Fruit fly (Drosophila melanogaster) whole organism, embryonic: ENCODE data around the gene Ir67b.

ENCODE experiments used
- CG10321 ChIP-seq: fragments of 200-800 bp; sonication (Bioruptor generic); IDR thresholded peaks from 2 replicates; pipeline ENCODE4 v1.3.6; 2022; ENCODE audit warnings: missing biosample characterization, missing genetic modification characterization
- CG10565 ChIP-seq: fragments of 200-800 bp; sonication (Bioruptor generic); optimal IDR thresholded peaks from 3 replicates; lab custom pipeline; 2016; ENCODE audit warnings: missing biosample characterization, mild to moderate bottlenecking, missing genetic modification characterization
- CG11085 ChIP-seq: fragments of 200-800 bp; sonication (Bioruptor generic); IDR thresholded peaks from 2 replicates; pipeline ENCODE4 v1.3.6; 2022; ENCODE audit warnings: missing biosample characterization, missing genetic modification characterization
- CG11247 ChIP-seq: fragments of 200-800 bp; sonication (Bioruptor generic); IDR thresholded peaks from 2 replicates; pipeline ENCODE4 v1.3.6; 2022; ENCODE audit warnings: missing biosample characterization, missing genetic modification characterization
- CG11504 ChIP-seq: fragments of 200-800 bp; sonication (Bioruptor generic); optimal IDR thresholded peaks from 3 replicates; lab custom pipeline; 2019; ENCODE audit warnings: missing biosample characterization, mild to moderate bottlenecking, missing genetic modification characterization, moderate library complexity
- CG12071 ChIP-seq: fragments of 200-800 bp; sonication (Bioruptor generic); optimal IDR thresholded peaks from 3 replicates; lab custom pipeline; 2018; ENCODE audit warnings: missing biosample characterization, mild to moderate bottlenecking, missing genetic modification characterization
- CG12744 ChIP-seq: fragments of 200-800 bp; sonication (Bioruptor generic); optimal IDR thresholded peaks from 2 replicates; lab custom pipeline; 2016; ENCODE audit warnings: missing biosample characterization, missing genetic modification characterization
- CG13424 ChIP-seq: fragments of 200-800 bp; sonication (Bioruptor generic); optimal IDR thresholded peaks from 2 replicates; lab custom pipeline; 2019; ENCODE audit warnings: missing biosample characterization, mild to moderate bottlenecking, missing genetic modification characterization, moderate library complexity
- CG13775 ChIP-seq: fragments of 200-800 bp; sonication (Bioruptor generic); optimal IDR thresholded peaks from 3 replicates; lab custom pipeline; 2017; ENCODE audit warnings: missing biosample characterization, mild to moderate bottlenecking, missing genetic modification characterization
- CG17359 ChIP-seq: fragments of 200-800 bp; sonication (Bioruptor generic); optimal IDR thresholded peaks from 3 replicates; lab custom pipeline; 2018; ENCODE audit warnings: missing biosample characterization, mild to moderate bottlenecking, missing genetic modification characterization, moderate library complexity
- CG1792 ChIP-seq: fragments of 200-800 bp; sonication (Bioruptor generic); optimal IDR thresholded peaks from 2 replicates; lab custom pipeline; 2016; ENCODE audit warnings: missing biosample characterization, missing genetic modification characterization
- CG2202 ChIP-seq: fragments of 200-800 bp; sonication (Bioruptor generic); optimal IDR thresholded peaks from 2 replicates; lab custom pipeline; 2018; ENCODE audit warnings: missing biosample characterization, mild to moderate bottlenecking, missing genetic modification characterization
- CG34224 ChIP-seq: fragments of 200-800 bp; sonication (Bioruptor generic); IDR thresholded peaks from 3 replicates; pipeline ENCODE4 v1.3.6; 2022; ENCODE audit warnings: missing biosample characterization, missing genetic modification characterization; ENCODE audit not compliant: partially characterized antibody
- CG4730 ChIP-seq: fragments of 200-800 bp; sonication (Bioruptor generic); IDR thresholded peaks from 2 replicates; pipeline ENCODE4 v1.3.6; 2022; ENCODE audit warnings: missing biosample characterization, missing genetic modification characterization
- CG7556 ChIP-seq: fragments of 200-800 bp; sonication (Bioruptor generic); optimal IDR thresholded peaks from 2 replicates; lab custom pipeline; 2017; ENCODE audit warnings: missing biosample characterization, mild to moderate bottlenecking, missing genetic modification characterization
- CG7745 ChIP-seq: fragments of 200-800 bp; sonication (Bioruptor generic); optimal IDR thresholded peaks from 2 replicates; lab custom pipeline; 2018; ENCODE audit warnings: missing biosample characterization, mild to moderate bottlenecking, missing genetic modification characterization, moderate library complexity
- CG8290 ChIP-seq, 3 experiments: fragments of 200-800 bp; sonication (Bioruptor generic); optimal IDR thresholded peaks; 2 replicates each; lab custom pipeline; 2016 to 2019; ENCODE audit warnings: missing biosample characterization in 3 of 3, missing genetic modification characterization in 3 of 3, mild to moderate bottlenecking in 2 of 3, moderate library complexity in 1 of 3
- CG8478 ChIP-seq: fragments of >200 bp; optimal IDR thresholded peaks from 2 replicates; lab custom pipeline; 2018
- CG9727 ChIP-seq: fragments of 200-800 bp; sonication (Bioruptor generic); optimal IDR thresholded peaks from 3 replicates; lab custom pipeline; 2017; ENCODE audit warnings: missing biosample characterization, mild to moderate bottlenecking, missing genetic modification characterization
- Dbx ChIP-seq: fragments of 200-800 bp; sonication (Bioruptor generic); IDR thresholded peaks from 3 replicates; pipeline ENCODE4 v1.3.6; 2022; ENCODE audit warnings: missing biosample characterization, missing genetic modification characterization
- Elba2 ChIP-seq: fragments of 200-800 bp; sonication (Bioruptor generic); optimal IDR thresholded peaks from 3 replicates; lab custom pipeline; 2016; ENCODE audit warnings: missing biosample characterization, missing genetic modification characterization
- Ets65A ChIP-seq: fragments of 200-800 bp; sonication (Bioruptor generic); peaks from one replicate; lab custom pipeline; 2016; ENCODE audit warnings: missing biosample characterization, missing genetic modification characterization
- HmgZ ChIP-seq: fragments of 200-800 bp; sonication (Bioruptor generic); optimal IDR thresholded peaks from 2 replicates; lab custom pipeline; 2018; ENCODE audit warnings: missing biosample characterization, mild to moderate bottlenecking, missing genetic modification characterization
- Hr3 ChIP-seq: fragments of 200-800 bp; sonication (Bioruptor generic); optimal IDR thresholded peaks from 3 replicates; lab custom pipeline; 2016; ENCODE audit warnings: missing biosample characterization, missing genetic modification characterization
- Max ChIP-seq: fragments of 200-800 bp; sonication (Bioruptor generic); optimal IDR thresholded peaks from 2 replicates; lab custom pipeline; 2016; ENCODE audit warnings: missing biosample characterization, mild to moderate bottlenecking, missing genetic modification characterization
- NfI ChIP-seq: fragments of 200-800 bp; sonication (Bioruptor generic); optimal IDR thresholded peaks from 3 replicates; lab custom pipeline; 2018; ENCODE audit warnings: missing biosample characterization, mild to moderate bottlenecking, missing genetic modification characterization, moderate library complexity
- Optix ChIP-seq: fragments of 200-800 bp; sonication (Bioruptor generic); IDR thresholded peaks from 3 replicates; pipeline ENCODE4 v1.3.6; 2022; ENCODE audit warnings: missing biosample characterization, missing genetic modification characterization
- Sry-δ ChIP-seq: fragments of 200-800 bp; sonication (Bioruptor generic); optimal IDR thresholded peaks from 2 replicates; lab custom pipeline; 2016; ENCODE audit warnings: missing biosample characterization, missing genetic modification characterization
- Ssrp ChIP-seq: fragments of 200-800 bp; sonication (Bioruptor generic); optimal IDR thresholded peaks from 2 replicates; lab custom pipeline; 2018; ENCODE audit warnings: missing biosample characterization, mild to moderate bottlenecking, missing genetic modification characterization, moderate library complexity
- Trl ChIP-seq, 3 experiments: fragments of >200 bp in 2 of 3; fragments of 200-800 bp in 1 of 3; sonication (Bioruptor generic) in 1 of 3; optimal IDR thresholded peaks; 2 replicates in 1 of 3; 3 replicates in 2 of 3; lab custom pipeline; 2016 to 2017; ENCODE audit warnings: missing biosample characterization in 1 of 3, missing genetic modification characterization in 1 of 3
- bigmax ChIP-seq: fragments of 200-800 bp; sonication (Bioruptor generic); optimal IDR thresholded peaks from 2 replicates; lab custom pipeline; 2018; ENCODE audit warnings: missing biosample characterization, mild to moderate bottlenecking, missing genetic modification characterization
- danr ChIP-seq: fragments of 200-800 bp; sonication (Bioruptor generic); IDR thresholded peaks from 2 replicates; pipeline ENCODE4 v1.3.6; 2022; ENCODE audit warnings: missing biosample characterization, missing genetic modification characterization
- dm ChIP-seq: fragments of 200-800 bp; sonication (Bioruptor generic); optimal IDR thresholded peaks from 3 replicates; lab custom pipeline; 2016; ENCODE audit warnings: missing biosample characterization, missing genetic modification characterization
- eve ChIP-seq, 2 experiments: fragments of >200 bp; optimal IDR thresholded peaks; 2 replicates each; lab custom pipeline; 2017; ENCODE audit warnings: missing biosample characterization in 2 of 2, missing genetic modification characterization in 2 of 2
- eyg ChIP-seq: fragments of 200-800 bp; sonication (Bioruptor generic); optimal IDR thresholded peaks from 3 replicates; lab custom pipeline; 2016; ENCODE audit warnings: missing biosample characterization, missing genetic modification characterization
- gce ChIP-seq: fragments of 200-800 bp; sonication (Bioruptor generic); IDR thresholded peaks from 3 replicates; pipeline ENCODE4 v1.3.6; 2022; ENCODE audit warnings: missing biosample characterization, missing genetic modification characterization
- gcm2 ChIP-seq: fragments of 200-800 bp; sonication (Bioruptor generic); optimal IDR thresholded peaks from 2 replicates; lab custom pipeline; 2016; ENCODE audit warnings: missing biosample characterization, missing genetic modification characterization
- grau ChIP-seq: fragments of 200-800 bp; optimal IDR thresholded peaks from 3 replicates; lab custom pipeline; 2019; ENCODE audit warnings: missing biosample characterization, mild to moderate bottlenecking, missing genetic modification characterization, moderate library complexity
- gsb ChIP-seq: fragments of 200-800 bp; sonication (Bioruptor generic); IDR thresholded peaks from 2 replicates; pipeline ENCODE4 v1.3.6; 2022; ENCODE audit warnings: missing biosample characterization, missing genetic modification characterization
- gt ChIP-seq: fragments of 200-800 bp; sonication (Bioruptor generic); IDR thresholded peaks from 2 replicates; pipeline ENCODE4 v1.3.6; 2022; ENCODE audit warnings: missing biosample characterization, missing genetic modification characterization
- hb ChIP-seq: fragments of 200-800 bp; sonication (Bioruptor generic); IDR thresholded peaks from 3 replicates; pipeline ENCODE4 v1.3.6; 2022; ENCODE audit warnings: missing biosample characterization, missing genetic modification characterization; ENCODE audit not compliant: partially characterized antibody
- inv ChIP-seq: fragments of 200-800 bp; sonication (Bioruptor generic); IDR thresholded peaks from 2 replicates; pipeline ENCODE4 v1.3.6; 2022; ENCODE audit warnings: missing biosample characterization, missing genetic modification characterization; ENCODE audit not compliant: partially characterized antibody
- oc ChIP-seq: fragments of 200-800 bp; sonication (Bioruptor generic); optimal IDR thresholded peaks from 2 replicates; lab custom pipeline; 2018; ENCODE audit warnings: missing biosample characterization, mild to moderate bottlenecking, missing genetic modification characterization, moderate library complexity
- peb ChIP-seq: fragments of 200-800 bp; sonication (Bioruptor generic); IDR thresholded peaks from 2 replicates; pipeline ENCODE4 v1.3.6; 2022; ENCODE audit warnings: missing biosample characterization, missing genetic modification characterization
- pho ChIP-seq: fragments of 200-800 bp; sonication (Bioruptor generic); optimal IDR thresholded peaks from 2 replicates; lab custom pipeline; 2016; ENCODE audit warnings: missing biosample characterization, missing genetic modification characterization
- rib ChIP-seq: fragments of 200-800 bp; sonication (Bioruptor generic); IDR thresholded peaks from 2 replicates; pipeline ENCODE4 v1.3.6; 2022; ENCODE audit warnings: missing biosample characterization, missing genetic modification characterization
- row ChIP-seq: fragments of 200-800 bp; sonication (Bioruptor generic); IDR thresholded peaks from 3 replicates; pipeline ENCODE4 v1.3.6; 2022; ENCODE audit warnings: missing biosample characterization, missing genetic modification characterization
- seq ChIP-seq: fragments of 200-800 bp; sonication (Bioruptor generic); IDR thresholded peaks from 2 replicates; pipeline ENCODE4 v1.3.6; 2022; ENCODE audit warnings: missing biosample characterization, missing genetic modification characterization
- vnd ChIP-seq: fragments of 200-800 bp; sonication (Bioruptor generic); IDR thresholded peaks from 3 replicates; pipeline ENCODE4 v1.3.6; 2022; ENCODE audit warnings: missing biosample characterization, missing genetic modification characterization; ENCODE audit not compliant: partially characterized antibody
- vvl ChIP-seq: fragments of 200-800 bp; sonication (Bioruptor generic); IDR thresholded peaks from 2 replicates; pipeline ENCODE4 v1.3.6; 2022; ENCODE audit warnings: missing biosample characterization, missing genetic modification characterization
- zf30C ChIP-seq: fragments of 200-800 bp; sonication (Bioruptor generic); optimal IDR thresholded peaks from 3 replicates; lab custom pipeline; 2018; ENCODE audit warnings: missing biosample characterization, mild to moderate bottlenecking, missing genetic modification characterization

Ir67b gene

dm6 chr3L:10428027-10428426 is 3.8 kb downstream of the Ir67b start (continued):
- no peak for TF ChIP-seq CG11247 (GFP tag; lab: Robert Waterston, UW)
- no peak for TF ChIP-seq Sry-δ (GFP tag; lab: Kevin White, UChicago)
- no peak for TF ChIP-seq gcm2 (GFP tag; lab: Kevin White, UChicago)
- no peak for TF ChIP-seq HmgZ (tag; lab: Kevin White, UChicago)
- no peak for TF ChIP-seq Max (GFP tag; lab: Kevin White, UChicago)
- no peak for TF ChIP-seq CG12744
- TF ChIP-seq CG10321 (GFP tag; lab: Robert Waterston, UW): no peak
- no peak for TF ChIP-seq NfI (GFP tag; lab: Kevin White, UChicago)
- no peak for TF ChIP-seq CG9727
- TF ChIP-seq CG7556: no peak
- no peak for TF ChIP-seq CG8290 (GFP tag; optimal IDR thresholded peaks at IDR 0.05; lab: Kevin White, UChicago)
- no peak for TF ChIP-seq CG8290 (tag; optimal IDR thresholded peaks at IDR 0.05; lab: Kevin White, UChicago)
- TF ChIP-seq CG13775: no peak
- TF ChIP-seq seq (GFP tag; lab: Robert Waterston, UW): no peak
- no peak for TF ChIP-seq inv (GFP tag; lab: Robert Waterston, UW)
- no peak for TF ChIP-seq CG12071 (GFP tag; lab: Kevin White, UChicago)
- no peak for TF ChIP-seq eve (GFP tag; optimal IDR thresholded peaks at IDR 0.05; lab: Kevin White, UChicago)
- no peak for TF ChIP-seq pho (GFP tag; lab: Kevin White, UChicago)
- TF ChIP-seq vnd (GFP tag; lab: Robert Waterston, UW): no peak
- TF ChIP-seq gt (GFP tag; lab: Robert Waterston, UW): 0 out of 2 replicates have a peak, but pooled peaks have one; percentile 14
- no peak for TF ChIP-seq zf30C (GFP tag; lab: Kevin White, UChicago)
- TF ChIP-seq CG2202 (tag; lab: Kevin White, UChicago): no peak
- TF ChIP-seq CG17359: peak; percentile 63
- peak; percentile 51 for TF ChIP-seq grau (tag; lab: Kevin White, UChicago)
- TF ChIP-seq hb: no peak
- peak; percentile 60 for TF ChIP-seq Ssrp
- TF ChIP-seq Dbx (GFP tag; lab: Robert Waterston, UW): no peak
- no peak for TF ChIP-seq Trl (optimal IDR thresholded peaks at IDR 0.05; lab: Kevin White, UChicago)
- TF ChIP-seq Trl (GFP tag; optimal IDR thresholded peaks at IDR 0.05; lab: Kevin White, UChicago): no peak
- TF ChIP-seq oc (tag; lab: Kevin White, UChicago): peak; percentile 8
- TF ChIP-seq Optix (GFP tag; lab: Robert Waterston, UW): no peak
- TF ChIP-seq row: peak; percentile 48; the same call in 2 of the 3 replicates
- TF ChIP-seq CG34224: no peak
- no peak for TF ChIP-seq gsb (GFP tag; lab: Robert Waterston, UW)
- TF ChIP-seq CG13424 (tag; lab: Kevin White, UChicago): peak; percentile 56
- no peak for TF ChIP-seq CG7745 (tag; lab: Kevin White, UChicago)
- no peak for TF ChIP-seq Elba2 (GFP tag; lab: Kevin White, UChicago)
- TF ChIP-seq peb (GFP tag; lab: Robert Waterston, UW): no peak
- no peak for TF ChIP-seq eyg (GFP tag; lab: Kevin White, UChicago)
- TF ChIP-seq CG4730 (GFP tag; lab: Robert Waterston, UW): no peak
- TF ChIP-seq CG8478 (lab: Kevin White, UChicago): no peak
- TF ChIP-seq Hr3 (GFP tag; lab: Kevin White, UChicago): peak; percentile 22
- no peak; the same call in 1 of the 2 replicates for TF ChIP-seq vvl (GFP tag; lab: Robert Waterston, UW)
- TF ChIP-seq CG1792 (GFP tag; lab: Kevin White, UChicago): no peak
- TF ChIP-seq dm (GFP tag; lab: Kevin White, UChicago): no peak
- peak; percentile 68 for TF ChIP-seq CG11504
- no peak for TF ChIP-seq gce (GFP tag; lab: Robert Waterston, UW)
- no peak for TF ChIP-seq CG10565
- TF ChIP-seq danr: no peak
- TF ChIP-seq bigmax (GFP tag; lab: Kevin White, UChicago): no peak
- no peak for TF ChIP-seq CG11085
- TF ChIP-seq Ets65A (GFP tag; lab: Kevin White, UChicago): no peak
- TF ChIP-seq rib: no peak
